Worm (Caenorhabditis elegans) whole organism, young adult: ENCODE results near the gene pqn-87.

Source experiments
- K11D2.4 ChIP-seq: fragments of 200-800 bp; sonication (Bioruptor generic); IDR thresholded peaks from 2 replicates; pipeline ENCODE4 v1.3.6; 2022; ENCODE audit warnings: missing genetic modification reagents, missing genetic modification characterization, missing compliant biosample characterization
- ceh-91 ChIP-seq: fragments of 200-800 bp; sonication (Bioruptor generic); IDR thresholded peaks from 2 replicates; pipeline ENCODE4 v1.3.6; 2022; ENCODE audit warnings: missing genetic modification reagents, missing genetic modification characterization, missing compliant biosample characterization
- dpl-1 ChIP-seq: fragments of 150-350 bp; optimal IDR thresholded peaks from 2 replicates; lab custom pipeline; 2014; ENCODE audit warnings: missing biosample characterization, missing genetic modification reagents, missing genetic modification characterization
- sdz-38 ChIP-seq: sonication (generic microtip); optimal IDR thresholded peaks from 2 replicates; lab custom pipeline; 2016; ENCODE audit warnings: missing genotype, missing genetic modification characterization, missing compliant biosample characterization
- unc-62 ChIP-seq: fragments of 150-350 bp; optimal IDR thresholded peaks from 2 replicates; lab custom pipeline; 2014; ENCODE audit warnings: missing biosample characterization, missing genetic modification reagents, missing genetic modification characterization

- TF ChIP-seq dpl-1 (GFP tag; lab: Kevin White, UChicago) (no peak), ceh-91 (GFP tag; lab: Robert Waterston, UW) (no peak), K11D2.4 (no peak), sdz-38 (tag; lab: Kevin White, UChicago) (no peak), unc-62 (GFP tag; lab: Kevin White, UChicago) (no peak)
These were observed 31.6 kb upstream of the pqn-87 start, which contains the start of gene parn-2 for ce11 chrII:12256528-12256927.
